Fruit fly (Drosophila melanogaster): ENCODE measurements around the gene mdlc.

Gene mdlc

dm6 chr3R:20055809-20056208, 1.7 kb upstream of the mdlc start, which contains the start of gene CG17193:
CG17193 (minus strand) TSS chr3R:20056097.
- TF ChIP-seq Dll (optimal IDR thresholded peaks at IDR 0.05) (no peak), EcR (GFP tag; optimal IDR thresholded peaks at IDR 0.05) (no peak), pan (optimal IDR thresholded peaks at IDR 0.05) (no peak), usp (GFP tag; optimal IDR thresholded peaks at IDR 0.05) (no peak), CG8478 (optimal IDR thresholded peaks at IDR 0.05) (no peak), psq (optimal IDR thresholded peaks at IDR 0.05) (no peak)

DNA sequence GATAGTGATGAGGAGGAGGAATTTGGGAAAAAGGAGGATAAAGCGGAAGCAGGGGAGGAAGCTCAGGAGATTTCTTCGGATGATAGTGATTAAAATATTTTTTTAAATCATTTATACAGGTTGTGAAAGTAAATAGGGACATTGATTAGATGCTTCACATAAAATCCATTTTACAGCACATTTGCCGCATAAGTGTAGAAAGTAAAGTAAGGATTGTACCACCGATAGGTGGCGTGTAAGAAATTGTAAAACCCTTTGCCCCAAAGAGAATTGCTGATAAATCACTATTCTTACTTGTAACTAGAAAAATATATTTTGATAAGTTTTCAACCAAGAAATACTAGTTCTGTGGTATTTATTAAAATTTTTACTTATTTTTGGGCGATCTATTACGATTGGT, 1.4 kb downstream of the mdlc start:
- TF ChIP-seq psq (optimal IDR thresholded peaks at IDR 0.05): no peak
- TF ChIP-seq Dll (optimal IDR thresholded peaks at IDR 0.05): no peak
- no peak for TF ChIP-seq EcR (GFP tag; optimal IDR thresholded peaks at IDR 0.05)
- no peak for TF ChIP-seq CG8478 (optimal IDR thresholded peaks at IDR 0.05)
- TF ChIP-seq pan (optimal IDR thresholded peaks at IDR 0.05): no peak
- TF ChIP-seq usp (GFP tag; optimal IDR thresholded peaks at IDR 0.05): no peak

DNA sequence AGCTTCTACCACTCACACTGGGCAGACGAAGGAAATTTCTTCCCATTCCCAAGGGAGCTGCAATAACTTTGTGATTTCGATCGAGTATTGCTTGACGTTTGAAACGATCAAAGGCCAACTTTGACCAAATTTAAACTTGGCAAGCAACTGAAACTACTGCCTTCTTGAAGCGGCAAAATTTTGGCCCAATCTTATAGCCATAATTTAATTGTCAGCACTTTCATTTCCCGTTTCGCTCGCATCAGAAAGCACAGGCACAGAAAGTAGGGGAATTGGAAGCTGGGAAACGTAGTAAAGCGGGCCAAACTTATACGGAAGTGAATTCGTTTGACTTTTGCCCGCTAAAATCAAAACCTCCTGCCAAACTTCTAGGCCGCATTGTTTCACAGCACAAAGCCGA, 2.1 kb downstream of the mdlc start, which contains the start of gene CG4390:
TSS of gene CG4390 (minus strand) at position 101 of the 400 bp plus-strand sequence.
- TF ChIP-seq psq (optimal IDR thresholded peaks at IDR 0.05) (no peak), pan (optimal IDR thresholded peaks at IDR 0.05) (no peak), usp (GFP tag; optimal IDR thresholded peaks at IDR 0.05) (no peak), Dll (optimal IDR thresholded peaks at IDR 0.05) (no peak), EcR (GFP tag; optimal IDR thresholded peaks at IDR 0.05) (no peak), CG8478 (optimal IDR thresholded peaks at IDR 0.05) (no peak)

- TF ChIP-seq usp (GFP tag; optimal IDR thresholded peaks at IDR 0.05): no peak
- no peak for TF ChIP-seq pan (optimal IDR thresholded peaks at IDR 0.05)
- TF ChIP-seq CG8478 (optimal IDR thresholded peaks at IDR 0.05): no peak
- TF ChIP-seq EcR (GFP tag; optimal IDR thresholded peaks at IDR 0.05): no peak
- TF ChIP-seq psq (optimal IDR thresholded peaks at IDR 0.05): no peak
- no peak for TF ChIP-seq Dll (optimal IDR thresholded peaks at IDR 0.05)
These were observed 8.9 kb downstream of the mdlc start for dm6 chr3R:20066435-20066834.

DNA sequence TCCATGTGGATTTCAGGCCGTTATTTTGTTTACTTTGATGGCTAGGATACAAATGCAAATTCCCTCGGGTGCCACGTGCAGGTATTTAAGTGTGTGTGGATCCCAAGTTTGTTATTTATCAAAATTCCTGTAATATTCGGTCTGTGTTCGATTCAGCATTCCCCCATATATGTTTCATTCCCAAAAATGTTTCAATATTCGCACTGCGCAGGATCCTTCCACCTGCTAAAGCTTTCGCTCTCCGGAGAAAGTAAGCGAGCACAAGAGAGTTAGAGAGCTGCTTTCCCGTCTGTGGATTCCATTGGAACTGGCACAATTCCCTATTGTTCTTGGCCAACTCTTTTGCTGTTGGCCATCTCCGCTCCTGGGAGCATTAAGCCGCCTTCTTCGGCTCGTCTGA, 22.7 kb downstream of the mdlc start:
- TF ChIP-seq usp (GFP tag; optimal IDR thresholded peaks at IDR 0.05) (no peak), Dll (optimal IDR thresholded peaks at IDR 0.05) (no peak), CG8478 (optimal IDR thresholded peaks at IDR 0.05) (no peak), pan (optimal IDR thresholded peaks at IDR 0.05) (no peak), psq (optimal IDR thresholded peaks at IDR 0.05) (no peak), EcR (GFP tag; optimal IDR thresholded peaks at IDR 0.05) (no peak)

DNA sequence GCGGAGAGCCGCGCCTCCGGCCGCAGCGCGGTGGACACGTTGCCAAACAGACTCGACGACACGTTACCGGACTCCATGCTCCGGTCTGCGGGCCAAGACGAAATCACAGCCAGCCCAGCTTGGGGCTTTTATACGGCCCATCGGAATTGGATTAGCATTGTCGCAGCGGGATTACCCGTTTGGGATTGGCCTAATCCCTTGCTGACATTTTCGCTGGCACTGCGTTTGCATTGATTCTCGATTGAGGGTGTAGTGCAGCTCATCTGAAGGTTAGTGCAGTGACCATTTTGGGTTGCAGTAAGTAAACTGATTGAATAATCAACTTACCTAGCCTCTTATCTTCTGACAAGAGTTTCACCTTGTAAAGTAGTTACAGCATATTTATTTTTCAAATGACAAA, 24.8 kb downstream of the mdlc start, which contains the start of gene Rh3:
TSS of gene Rh3 (minus strand) at position 101 of the 400 bp plus-strand sequence.
- TF ChIP-seq pan (optimal IDR thresholded peaks at IDR 0.05) (no peak), Dll (optimal IDR thresholded peaks at IDR 0.05) (no peak), usp (GFP tag; optimal IDR thresholded peaks at IDR 0.05) (no peak), CG8478 (optimal IDR thresholded peaks at IDR 0.05) (no peak), EcR (GFP tag; optimal IDR thresholded peaks at IDR 0.05) (no peak), psq (optimal IDR thresholded peaks at IDR 0.05) (no peak)

- TF ChIP-seq CG8478 (optimal IDR thresholded peaks at IDR 0.05): no peak
- no peak for TF ChIP-seq usp (GFP tag; optimal IDR thresholded peaks at IDR 0.05)
- TF ChIP-seq psq (optimal IDR thresholded peaks at IDR 0.05): no peak
These were observed 50.3 kb downstream of the mdlc start, which contains the start of gene CG31206 for dm6 chr3R:20107863-20108262. CG31206 (minus strand) TSS chr3R:20107963.
